Fruit fly (Drosophila melanogaster): ENCODE measurements around the gene GILT1.

GILT1 gene

DNA sequence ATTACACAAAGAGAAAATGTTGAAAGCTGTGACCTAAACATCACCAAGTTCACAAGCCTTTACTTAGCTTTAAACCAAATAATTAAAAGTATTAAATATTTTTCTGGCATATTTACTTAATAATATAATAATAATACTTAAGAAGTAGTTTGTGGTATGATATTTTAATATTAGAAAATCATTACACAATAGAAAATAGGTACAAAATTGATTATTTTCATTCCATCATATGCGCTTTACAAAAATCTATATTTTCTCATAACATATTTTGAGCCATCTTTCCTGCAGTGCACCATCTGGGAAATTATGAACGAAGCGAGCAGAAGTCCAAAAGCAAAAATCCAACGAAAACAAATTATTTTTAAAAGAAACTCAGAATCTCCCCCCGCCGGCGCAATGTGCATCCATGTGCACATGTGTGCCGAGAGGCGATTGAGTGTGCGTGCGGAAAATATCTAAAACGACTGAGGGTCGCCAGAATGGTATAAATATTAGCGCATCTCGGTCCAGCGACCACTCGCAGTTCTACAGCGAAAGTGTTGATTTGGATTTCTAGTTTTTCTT lies 23.9 kb upstream of the GILT1 start, which contains the start of gene Act87E (continued):
- TF ChIP-seq CG11247 (GFP tag; IDR thresholded peaks at IDR 0.05) (0 out of 2 replicates have a peak, but pooled peaks have one; percentile 18), CG8388 (GFP tag; optimal IDR thresholded peaks at IDR 0.05) (peak; percentile 66), Hmx (GFP tag; optimal IDR thresholded peaks at IDR 0.05) (no peak), onecut (GFP tag; IDR thresholded peaks at IDR 0.05) (no peak), sisA (GFP tag; IDR thresholded peaks at IDR 0.05) (peak; percentile 55; the same call in 1 of the 2 replicates), CG13424 (tag; optimal IDR thresholded peaks at IDR 0.05) (peak; percentile 86), wek (GFP tag; optimal IDR thresholded peaks at IDR 0.05) (no peak), Meics (GFP tag; optimal IDR thresholded peaks at IDR 0.05) (peak; percentile 47), E2f2 (GFP tag; IDR thresholded peaks at IDR 0.05) (no peak), CG4328 (GFP tag; optimal IDR thresholded peaks at IDR 0.05) (peak; percentile 3), al (GFP tag; IDR thresholded peaks at IDR 0.05) (no peak), unc-4 (GFP tag; IDR thresholded peaks at IDR 0.05; ENCODE audit: partially characterized antibody) (no peak), CG15514 (GFP tag; optimal IDR thresholded peaks at IDR 0.05) (no peak), lola (GFP tag; optimal IDR thresholded peaks at IDR 0.05) (peak in 1 of 3 experiments; percentile 87), salm (tag; optimal IDR thresholded peaks at IDR 0.05) (peak; percentile 71), bab2 (GFP tag; optimal IDR thresholded peaks at IDR 0.05) (no peak), gsb-n (tag; optimal IDR thresholded peaks at IDR 0.05) (peak; percentile 77), tap (tag; optimal IDR thresholded peaks at IDR 0.05) (peak; percentile 57), nerfin-1 (tag; optimal IDR thresholded peaks at IDR 0.05) (peak; percentile 73), az2 (GFP tag; optimal IDR thresholded peaks at IDR 0.05) (peak; percentile 40), CG9932 (GFP tag; IDR thresholded peaks at IDR 0.05) (peak; percentile 33; the same call in 1 of the 2 replicates), CG15011 (GFP tag; optimal IDR thresholded peaks at IDR 0.05) (peak; percentile 9), CG8924 (tag; optimal IDR thresholded peaks at IDR 0.05) (peak; percentile 84), CG12155 (GFP tag; optimal IDR thresholded peaks at IDR 0.05) (peak; percentile 19), chinmo (GFP tag; IDR thresholded peaks at IDR 0.05; ENCODE audit: partially characterized antibody) (peak; percentile 65; the same call in 2 of the 4 replicates), sim (GFP tag; IDR thresholded peaks at IDR 0.05) (peak; percentile 46; the same call in 1 of the 2 replicates), CG14441 (GFP tag; IDR thresholded peaks at IDR 0.05) (no peak), wor (GFP tag; IDR thresholded peaks at IDR 0.05) (peak; percentile 15; the same call in 1 of the 2 replicates), CG3407 (GFP tag; optimal IDR thresholded peaks at IDR 0.05) (peak; percentile 54), Fer1 (GFP tag; optimal IDR thresholded peaks at IDR 0.05) (no peak), dpn (GFP tag; optimal IDR thresholded peaks at IDR 0.05) (peak in 1 of 2 experiments; percentile 41), gcm (GFP tag; optimal IDR thresholded peaks at IDR 0.05) (peak; percentile 60), Aef1 (GFP tag; IDR thresholded peaks at IDR 0.05) (0 out of 3 replicates have a peak, but pooled peaks have one; percentile 30), danr (GFP tag; IDR thresholded peaks at IDR 0.05) (0 out of 2 replicates have a peak, but pooled peaks have one; percentile 49), Ravus (GFP tag; IDR thresholded peaks at IDR 0.05) (no peak; the same call in 1 of the 2 replicates), Dek (tag; optimal IDR thresholded peaks at IDR 0.05) (peak; percentile 52), sd (tag; optimal IDR thresholded peaks at IDR 0.05) (peak; percentile 4), CG10431 (GFP tag; optimal IDR thresholded peaks at IDR 0.05) (peak; percentile 8), CG8281 (tag; optimal IDR thresholded peaks at IDR 0.05) (peak; percentile 34), CG13775 (GFP tag; optimal IDR thresholded peaks at IDR 0.05) (peak; percentile 64), CG1647 (GFP tag; optimal IDR thresholded peaks at IDR 0.05) (no peak), CG10209 (GFP tag; optimal IDR thresholded peaks at IDR 0.05) (peak; percentile 54), bowl (GFP tag; IDR thresholded peaks at IDR 0.05) (no peak), Lpt (GFP tag; optimal IDR thresholded peaks at IDR 0.05) (no peak), PHDP (tag; optimal IDR thresholded peaks at IDR 0.05) (peak; percentile 67), CG18619 (GFP tag; optimal IDR thresholded peaks at IDR 0.05) (peak; percentile 59), so (GFP tag; IDR thresholded peaks at IDR 0.05) (peak; percentile 38; the same call in 1 of the 3 replicates), Stat92E (GFP tag; optimal IDR thresholded peaks at IDR 0.05) (peak in 1 of 3 experiments; percentile 50), CG5245 (GFP tag; optimal IDR thresholded peaks at IDR 0.05) (no peak)
